Fruit fly (Drosophila melanogaster) Kc167 (cell line): ENCODE data around the gene CG8916.

Source experiments
- psq ChIP-seq: fragments of >200 bp; optimal IDR thresholded peaks from 2 replicates; lab custom pipeline; 2017; ENCODE audit warnings: missing external identifiers
- ttk ChIP-seq: sonication (Bioruptor generic); optimal IDR thresholded peaks from 2 replicates; lab custom pipeline; 2017; ENCODE audit warnings: missing external identifiers

DNA sequence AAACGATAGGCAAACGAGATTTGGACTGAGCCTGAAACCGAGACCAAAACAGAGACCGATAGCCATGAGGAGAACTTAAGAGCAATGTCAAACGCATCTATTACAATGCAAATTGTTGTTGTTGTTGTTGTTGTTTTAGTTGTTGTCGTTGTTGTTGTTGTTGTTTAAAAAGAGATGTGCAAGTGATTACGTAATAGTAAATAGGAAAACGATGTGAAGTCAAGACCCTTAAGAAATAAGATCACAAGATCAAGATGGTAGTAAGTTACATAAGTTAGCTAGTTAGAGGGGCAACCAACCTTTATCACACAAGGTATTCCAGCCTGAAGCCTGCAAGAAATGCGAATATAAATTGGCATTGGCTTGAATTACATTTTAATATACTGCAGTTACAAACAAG lies 28.3 kb downstream of the CG8916 start:
- no peak for TF ChIP-seq ttk (lab: Kevin White, UChicago)
- no peak for TF ChIP-seq psq (lab: Kevin White, UChicago)
